Fruit fly (Drosophila melanogaster): ENCODE measurements around the gene Lam.

Gene Lam

dm6 chr2L:5546207-5546517 is 3.9 kb downstream of the Lam start:
- peak; percentile 25 for TF ChIP-seq CG13204 (GFP tag; optimal IDR thresholded peaks at IDR 0.05)
- no peak for TF ChIP-seq CG8159 (tag; optimal IDR thresholded peaks at IDR 0.05)
- TF ChIP-seq gl (tag; optimal IDR thresholded peaks at IDR 0.05), result peak; percentile 5
- TF ChIP-seq Ets98B (GFP tag; IDR thresholded peaks at IDR 0.05), result no peak

- TF ChIP-seq D1 (tag; optimal IDR thresholded peaks at IDR 0.05) (no peak), Pif1B (GFP tag; optimal IDR thresholded peaks at IDR 0.05) (peak; percentile 73), CG4496 (GFP tag; IDR thresholded peaks at IDR 0.05) (peak; percentile 46; the same call in 1 of the 3 replicates), CG8159 (tag; optimal IDR thresholded peaks at IDR 0.05) (peak; percentile 85), CG10348 (GFP tag; IDR thresholded peaks at IDR 0.05) (no peak), CG9948 (tag; optimal IDR thresholded peaks at IDR 0.05) (peak; percentile 56), CG12605 (GFP tag; IDR thresholded peaks at IDR 0.05) (peak; percentile 75), CG13204 (GFP tag; optimal IDR thresholded peaks at IDR 0.05) (no peak), Ets98B (GFP tag; IDR thresholded peaks at IDR 0.05) (0 out of 2 replicates have a peak, but pooled peaks have one; percentile 34), Pif1A (GFP tag; optimal IDR thresholded peaks at IDR 0.05) (peak; percentile 67), fd96Ca (GFP tag; IDR thresholded peaks at IDR 0.05) (peak; percentile 61), CG34367 (tag; optimal IDR thresholded peaks at IDR 0.05) (peak; percentile 4), CG32121 (GFP tag; IDR thresholded peaks at IDR 0.05) (peak; percentile 79), CG15710 (tag; optimal IDR thresholded peaks at IDR 0.05) (peak; percentile 29), rn (GFP tag; IDR thresholded peaks at IDR 0.05) (peak; percentile 55; the same call in 1 of the 2 replicates), CG14655 (GFP tag; optimal IDR thresholded peaks at IDR 0.05) (peak; percentile 89), EcR (GFP tag; optimal IDR thresholded peaks at IDR 0.05) (peak; percentile 100), CG17806 (tag; optimal IDR thresholded peaks at IDR 0.05) (peak; percentile 76), CG8301 (tag; optimal IDR thresholded peaks at IDR 0.05) (peak; percentile 77), gl (tag; optimal IDR thresholded peaks at IDR 0.05) (no peak), Snoo (tag; optimal IDR thresholded peaks at IDR 0.05) (peak; percentile 65)
Measured at dm6 chr2L:5546518-5547287, 4.4 kb downstream of the Lam start, which contains the start of gene Oscillin. Gene Oscillin (plus strand): TSS chr2L:5547086.

DNA sequence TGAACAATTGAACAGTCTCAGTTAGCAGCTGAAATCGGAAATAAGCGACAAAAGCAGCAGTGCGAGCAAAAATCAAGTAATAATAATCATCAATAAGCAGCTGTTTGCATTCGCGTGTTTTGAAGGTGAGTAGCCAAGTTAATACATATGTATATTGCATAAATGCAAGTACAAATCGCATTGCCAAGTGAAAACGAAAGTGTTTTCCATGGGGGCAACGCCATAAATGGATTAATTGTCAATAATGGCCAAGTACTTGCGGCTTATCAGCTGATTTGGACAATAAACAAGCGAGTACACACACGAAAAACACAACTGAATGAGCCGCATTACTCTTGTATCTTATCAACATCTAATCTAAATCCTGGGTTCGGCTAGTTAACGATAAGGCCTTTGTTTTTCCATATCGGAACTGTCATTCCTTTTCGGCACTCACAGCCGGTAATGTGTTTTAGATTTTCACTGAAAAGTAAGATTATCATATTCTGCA is 5.1 kb downstream of the Lam start:
- TF ChIP-seq CG14655 (GFP tag; optimal IDR thresholded peaks at IDR 0.05) (no peak), EcR (GFP tag; optimal IDR thresholded peaks at IDR 0.05) (no peak), D1 (tag; optimal IDR thresholded peaks at IDR 0.05) (no peak), CG8159 (tag; optimal IDR thresholded peaks at IDR 0.05) (no peak), CG17806 (tag; optimal IDR thresholded peaks at IDR 0.05) (no peak), fd96Ca (GFP tag; IDR thresholded peaks at IDR 0.05) (no peak), CG34367 (tag; optimal IDR thresholded peaks at IDR 0.05) (no peak), CG12605 (GFP tag; IDR thresholded peaks at IDR 0.05) (no peak), CG8301 (tag; optimal IDR thresholded peaks at IDR 0.05) (no peak), Pif1B (GFP tag; optimal IDR thresholded peaks at IDR 0.05) (no peak), rn (GFP tag; IDR thresholded peaks at IDR 0.05) (no peak), Snoo (tag; optimal IDR thresholded peaks at IDR 0.05) (no peak), CG13204 (GFP tag; optimal IDR thresholded peaks at IDR 0.05) (no peak), CG32121 (GFP tag; IDR thresholded peaks at IDR 0.05) (no peak), CG15710 (tag; optimal IDR thresholded peaks at IDR 0.05) (no peak)

- no peak for TF ChIP-seq CG9948 (tag; optimal IDR thresholded peaks at IDR 0.05)
- TF ChIP-seq Pif1A (GFP tag; optimal IDR thresholded peaks at IDR 0.05), result no peak
Measured at dm6 chr2L:5550735-5551134, 8.5 kb downstream of the Lam start, which contains the start of gene CG14014. Gene CG14014 (minus strand): TSS chr2L:5550835.

dm6 chr2L:5551538-5551937 is 9.3 kb downstream of the Lam start, which contains the start of gene CG18269:
Gene CG18269 (plus strand): TSS chr2L:5551838.
- TF ChIP-seq EcR (GFP tag; optimal IDR thresholded peaks at IDR 0.05) (no peak), CG12605 (GFP tag; IDR thresholded peaks at IDR 0.05) (no peak), Pif1A (GFP tag; optimal IDR thresholded peaks at IDR 0.05) (no peak), Pif1B (GFP tag; optimal IDR thresholded peaks at IDR 0.05) (no peak), CG8159 (tag; optimal IDR thresholded peaks at IDR 0.05) (no peak), CG32121 (GFP tag; IDR thresholded peaks at IDR 0.05) (no peak), rn (GFP tag; IDR thresholded peaks at IDR 0.05) (no peak), CG13204 (GFP tag; optimal IDR thresholded peaks at IDR 0.05) (no peak), CG9948 (tag; optimal IDR thresholded peaks at IDR 0.05) (no peak), CG34367 (tag; optimal IDR thresholded peaks at IDR 0.05) (no peak), CG17806 (tag; optimal IDR thresholded peaks at IDR 0.05) (no peak), CG4496 (GFP tag; IDR thresholded peaks at IDR 0.05) (no peak), gl (tag; optimal IDR thresholded peaks at IDR 0.05) (no peak)

dm6 chr2L:5553750-5554149 is 11.5 kb downstream of the Lam start, which contains the start of the genes CG14013 and CG14017:
Gene CG14013 (minus strand): TSS chr2L:5553850.
Gene CG14017 (plus strand): TSS chr2L:5553897.
- TF ChIP-seq CG32121 (GFP tag; IDR thresholded peaks at IDR 0.05) (no peak), fd96Ca (GFP tag; IDR thresholded peaks at IDR 0.05) (no peak), CG17806 (tag; optimal IDR thresholded peaks at IDR 0.05) (no peak), CG4496 (GFP tag; IDR thresholded peaks at IDR 0.05) (no peak), CG8159 (tag; optimal IDR thresholded peaks at IDR 0.05) (no peak), EcR (GFP tag; optimal IDR thresholded peaks at IDR 0.05) (no peak), CG8301 (tag; optimal IDR thresholded peaks at IDR 0.05) (no peak), CG12605 (GFP tag; IDR thresholded peaks at IDR 0.05) (no peak), D1 (tag; optimal IDR thresholded peaks at IDR 0.05) (no peak), Ets98B (GFP tag; IDR thresholded peaks at IDR 0.05) (no peak), CG14655 (GFP tag; optimal IDR thresholded peaks at IDR 0.05) (no peak)

Measured in whole organism, pupa.